Fruit fly (Drosophila melanogaster): ENCODE data around the gene CG42655.

The CG42655 gene

DNA sequence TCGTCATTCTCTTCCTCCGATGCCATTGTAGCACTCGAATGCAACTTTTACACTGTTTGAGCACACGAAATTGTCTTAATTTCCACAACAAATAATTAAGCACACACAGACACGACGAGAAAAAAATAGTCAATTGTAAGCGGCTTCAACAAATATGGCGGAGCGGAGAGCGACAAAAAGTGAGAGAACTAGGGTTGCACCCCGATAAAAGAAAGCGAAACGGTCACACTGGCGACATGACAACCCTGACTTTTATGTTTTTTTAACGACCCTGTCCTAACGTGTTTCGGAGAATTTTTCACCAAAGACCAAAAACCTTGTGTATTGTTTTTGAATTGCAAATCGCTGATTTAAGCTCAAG is 43.5 kb downstream of the CG42655 start, which contains the start of the genes Mi-2 and Prp3 (continued):
- no peak for TF ChIP-seq ara (GFP tag; IDR thresholded peaks at IDR 0.05)
- no peak for TF ChIP-seq Ada2b (GFP tag; IDR thresholded peaks at IDR 0.05)
- no peak for TF ChIP-seq shn (GFP tag; optimal IDR thresholded peaks at IDR 0.05)
- TF ChIP-seq Pdp1 (GFP tag; optimal IDR thresholded peaks at IDR 0.05) = peak in 1 of 2 experiments; percentile 31
- no peak for TF ChIP-seq CG18599 (GFP tag; optimal IDR thresholded peaks at IDR 0.05)
- no peak for TF ChIP-seq fd102C (GFP tag; optimal IDR thresholded peaks at IDR 0.05)
- no peak for TF ChIP-seq Usf (GFP tag; optimal IDR thresholded peaks at IDR 0.05)
- no peak for TF ChIP-seq Gug (GFP tag; IDR thresholded peaks at IDR 0.05)
- no peak for TF ChIP-seq Bdp1 (GFP tag; optimal IDR thresholded peaks at IDR 0.05)
- peak; percentile 83 for TF ChIP-seq sens (GFP tag)
- TF ChIP-seq mirr (GFP tag; optimal IDR thresholded peaks at IDR 0.05) = no peak
- no peak for TF ChIP-seq ssp (GFP tag; IDR thresholded peaks at IDR 0.05)
- no peak for TF ChIP-seq rib (GFP tag; IDR thresholded peaks at IDR 0.05)
- no peak for TF ChIP-seq Dip3 (GFP tag; optimal IDR thresholded peaks at IDR 0.05)
- no peak for TF ChIP-seq CG7963 (GFP tag; IDR thresholded peaks at IDR 0.05; ENCODE audit: partially characterized antibody)
- no peak for TF ChIP-seq CG4854 (GFP tag; optimal IDR thresholded peaks at IDR 0.05)
- TF ChIP-seq CG16815 (GFP tag; optimal IDR thresholded peaks at IDR 0.05) = no peak
- no peak for TF ChIP-seq gcm2 (GFP tag; optimal IDR thresholded peaks at IDR 0.05)
- TF ChIP-seq usp (GFP tag; optimal IDR thresholded peaks at IDR 0.05) = no peak
- no peak for TF ChIP-seq CG8281 (tag; optimal IDR thresholded peaks at IDR 0.05)
- TF ChIP-seq Asciz (GFP tag; optimal IDR thresholded peaks at IDR 0.05) = no peak
- no peak for TF ChIP-seq CG13424 (tag; optimal IDR thresholded peaks at IDR 0.05)
- peak; percentile 84 for TF ChIP-seq pzg (GFP tag; optimal IDR thresholded peaks at IDR 0.05)
- TF ChIP-seq GATAe (GFP tag; conservative IDR thresholded peaks at IDR 0.05) = no peak
- no peak for TF ChIP-seq Blimp-1 (GFP tag; optimal IDR thresholded peaks at IDR 0.05)
- no peak for TF ChIP-seq pita (GFP tag; optimal IDR thresholded peaks at IDR 0.05)
- TF ChIP-seq kay (GFP tag; optimal IDR thresholded peaks at IDR 0.05) = no peak
- TF ChIP-seq unpg (GFP tag; optimal IDR thresholded peaks at IDR 0.05) = no peak
- no peak for TF ChIP-seq disco-r (GFP tag; optimal IDR thresholded peaks at IDR 0.05)
- TF ChIP-seq toy (GFP tag; IDR thresholded peaks at IDR 0.05) = no peak
- no peak for TF ChIP-seq otp (GFP tag; IDR thresholded peaks at IDR 0.05)
- no peak for TF ChIP-seq NfI (GFP tag; optimal IDR thresholded peaks at IDR 0.05)
- TF ChIP-seq CG9437 (GFP tag; optimal IDR thresholded peaks at IDR 0.05) = no peak
- TF ChIP-seq nmo (GFP tag; optimal IDR thresholded peaks at IDR 0.05) = peak; percentile 21
- no peak for TF ChIP-seq pros (GFP tag; optimal IDR thresholded peaks at IDR 0.05)
- no peak for TF ChIP-seq CG4424 (GFP tag; optimal IDR thresholded peaks at IDR 0.05)
- TF ChIP-seq CG6254 (GFP tag; optimal IDR thresholded peaks at IDR 0.05) = no peak
- no peak for TF ChIP-seq tap (tag; optimal IDR thresholded peaks at IDR 0.05)
- TF ChIP-seq ttk (GFP tag; IDR thresholded peaks at IDR 0.05) = no peak
- peak; percentile 7 for TF ChIP-seq Mes4 (GFP tag; optimal IDR thresholded peaks at IDR 0.05)
- no peak for TF ChIP-seq CG6765 (GFP tag; optimal IDR thresholded peaks at IDR 0.05)
- TF ChIP-seq CG30431 (GFP tag; optimal IDR thresholded peaks at IDR 0.05) = no peak
- TF ChIP-seq Spps (tag; optimal IDR thresholded peaks at IDR 0.05) = no peak
- TF ChIP-seq HLH4C (GFP tag; IDR thresholded peaks at IDR 0.05; ENCODE audit: partially characterized antibody) = no peak
- TF ChIP-seq Nf-YA (GFP tag; IDR thresholded peaks at IDR 0.05) = no peak
- no peak for TF ChIP-seq esg (GFP tag; conservative IDR thresholded peaks at IDR 0.05)
- TF ChIP-seq CG17568 (GFP tag; optimal IDR thresholded peaks at IDR 0.05) = no peak
- no peak for TF ChIP-seq Oli (tag; optimal IDR thresholded peaks at IDR 0.05)
- no peak for TF ChIP-seq Sry-β (GFP tag; optimal IDR thresholded peaks at IDR 0.05)
- peak; percentile 62 for TF ChIP-seq E2f2 (GFP tag; IDR thresholded peaks at IDR 0.05)
- TF ChIP-seq CG7357 (GFP tag; IDR thresholded peaks at IDR 0.05) = no peak
- peak; percentile 20; the same call in 1 of the 4 replicates for TF ChIP-seq chinmo (GFP tag; IDR thresholded peaks at IDR 0.05; ENCODE audit: partially characterized antibody)
